Fruit fly (Drosophila melanogaster) whole organism, pupa: Measurements from ENCODE around the gene Cpr35B.

Experiments
- CG4496 ChIP-seq: fragments of 200-800 bp; sonication (Bioruptor generic); IDR thresholded peaks from 3 replicates; pipeline ENCODE4 v1.3.6; 2022; ENCODE audit warnings: missing biosample characterization, missing genetic modification characterization
- D1 ChIP-seq: fragments of 200-800 bp; sonication (Bioruptor generic); optimal IDR thresholded peaks from 2 replicates; lab custom pipeline; 2018; ENCODE audit warnings: missing biosample characterization, mild to moderate bottlenecking, missing genetic modification characterization, moderate library complexity
- Pif1A ChIP-seq: fragments of 200-800 bp; sonication (Bioruptor generic); optimal IDR thresholded peaks from 3 replicates; lab custom pipeline; 2016; ENCODE audit warnings: missing biosample characterization, missing genetic modification characterization

dm6 chr2L:14397067-14397598, 27.9 kb downstream of the Cpr35B start:
- TF ChIP-seq Pif1A (GFP tag; lab: Kevin White, UChicago) (no peak), D1 (no peak), CG4496 (GFP tag; lab: Robert Waterston, UW) (no peak)
